Fruit fly (Drosophila melanogaster) whole organism: Measurements from ENCODE around the gene eff.

Source experiments
- CG8478 ChIP-seq: fragments of >200 bp; optimal IDR thresholded peaks from 2 replicates; lab custom pipeline; 2018; ENCODE audit warnings: inconsistent platforms
- pan ChIP-seq: fragments of >200 bp; optimal IDR thresholded peaks from 2 replicates; lab custom pipeline; 2017
- psq ChIP-seq: fragments of >200 bp; optimal IDR thresholded peaks from 2 replicates; lab custom pipeline; 2017
- usp ChIP-seq: fragments of >200 bp; optimal IDR thresholded peaks from 2 replicates; lab custom pipeline; 2017; ENCODE audit warnings: missing biosample characterization, missing genetic modification characterization, mixed read lengths

DNA sequence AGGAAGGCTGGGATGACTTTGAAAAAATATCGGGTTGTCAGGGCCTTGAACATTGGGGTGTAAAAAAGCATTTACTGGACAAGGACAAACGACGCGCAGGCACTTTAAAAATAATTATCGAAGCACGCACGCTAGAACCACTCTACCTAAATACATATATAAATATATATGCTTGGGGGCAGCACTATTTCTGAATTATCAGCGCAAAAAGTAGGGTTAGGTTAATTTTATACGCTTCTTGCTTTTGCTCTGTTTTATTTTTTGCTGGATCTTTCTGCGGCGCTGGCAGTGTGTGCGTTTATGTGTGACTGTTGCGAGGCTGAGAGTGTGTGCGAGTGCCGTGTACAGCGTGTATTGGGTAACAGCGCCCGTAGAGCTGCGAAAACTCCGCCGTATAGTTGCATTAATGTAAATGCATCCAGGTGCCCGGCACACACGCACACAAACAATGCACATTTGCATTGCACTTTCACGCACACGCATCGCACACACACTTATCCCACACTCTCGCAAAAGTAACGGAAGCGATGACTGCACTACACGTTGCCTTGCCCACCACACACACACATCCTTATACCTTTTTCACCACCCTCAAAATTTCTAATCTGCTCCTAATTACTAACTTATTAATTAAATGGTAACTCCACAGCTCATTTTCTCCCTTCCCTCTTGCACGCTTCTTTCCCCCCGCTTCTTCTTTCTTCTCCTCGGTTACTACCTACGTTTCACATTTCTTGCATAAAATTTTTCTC, 1.4 kb downstream of the eff start:
- TF ChIP-seq CG8478 (lab: Kevin White, UChicago) (no peak), psq (lab: Kevin White, UChicago) (no peak), usp (GFP tag; lab: Kevin White, UChicago) (no peak), pan (no peak)
